Fruit fly (Drosophila melanogaster): Measurements from ENCODE around the gene RhoGAP71E.

Gene RhoGAP71E

dm6 chr3L:15624097-15624496, 35.4 kb downstream of the RhoGAP71E start (continued):
- TF ChIP-seq ro (GFP tag; IDR thresholded peaks at IDR 0.05) (no peak), CG17186 (GFP tag; optimal IDR thresholded peaks at IDR 0.05) (no peak), CG16815 (GFP tag; optimal IDR thresholded peaks at IDR 0.05) (no peak), usp (GFP tag; optimal IDR thresholded peaks at IDR 0.05) (no peak), ssp (GFP tag; IDR thresholded peaks at IDR 0.05) (no peak), CG10209 (GFP tag; optimal IDR thresholded peaks at IDR 0.05) (no peak), ase (GFP tag; IDR thresholded peaks at IDR 0.05) (peak; percentile 50; the same call in 1 of the 3 replicates), CG3726 (GFP tag; IDR thresholded peaks at IDR 0.05) (no peak), CG14965 (GFP tag; optimal IDR thresholded peaks at IDR 0.05; ENCODE audit: borderline replicate concordance) (no peak), Eip74EF (GFP tag; optimal IDR thresholded peaks at IDR 0.05) (no peak), Awh (GFP tag; IDR thresholded peaks at IDR 0.05) (no peak), dmrt99B (tag; optimal IDR thresholded peaks at IDR 0.05) (no peak), zfh1 (GFP tag; IDR thresholded peaks at IDR 0.05) (0 out of 3 replicates have a peak, but pooled peaks have one; percentile 12), hb (GFP tag; IDR thresholded peaks at IDR 0.05; ENCODE audit: partially characterized antibody) (no peak), CG8359 (GFP tag; optimal IDR thresholded peaks at IDR 0.05; ENCODE audit: borderline replicate concordance) (no peak), cg (GFP tag; optimal IDR thresholded peaks at IDR 0.05) (no peak), Hmr (GFP tag; optimal IDR thresholded peaks at IDR 0.05) (no peak), nerfin-2 (GFP tag; IDR thresholded peaks at IDR 0.05; ENCODE audit: partially characterized antibody) (no peak), nerfin-1 (tag; optimal IDR thresholded peaks at IDR 0.05) (peak; percentile 33), yki (optimal IDR thresholded peaks at IDR 0.05) (no peak), fru (optimal IDR thresholded peaks at IDR 0.05) (no peak), E2f2 (GFP tag; IDR thresholded peaks at IDR 0.05) (no peak), kni (GFP tag; optimal IDR thresholded peaks at IDR 0.05) (peak; percentile 18)

- TF ChIP-seq bowl (GFP tag; IDR thresholded peaks at IDR 0.05) (0 out of 2 replicates have a peak, but pooled peaks have one; percentile 16), cg (GFP tag; optimal IDR thresholded peaks at IDR 0.05) (peak; percentile 67), Hey (tag; optimal IDR thresholded peaks at IDR 0.05) (no peak), CG8281 (tag; optimal IDR thresholded peaks at IDR 0.05) (no peak), Drgx (GFP tag; IDR thresholded peaks at IDR 0.05) (0 out of 2 replicates have a peak, but pooled peaks have one; percentile 5), wdn (GFP tag; IDR thresholded peaks at IDR 0.05) (0 out of 2 replicates have a peak, but pooled peaks have one; percentile 19), Adf1 (GFP tag; IDR thresholded peaks at IDR 0.05) (peak; percentile 66), eve (GFP tag; optimal IDR thresholded peaks at IDR 0.05) (no peak), Med (GFP tag) (peak; percentile 60), Neu2 (GFP tag; optimal IDR thresholded peaks at IDR 0.05; ENCODE audit: borderline replicate concordance) (no peak), Trl (optimal IDR thresholded peaks at IDR 0.05) (peak; percentile 65 to 82), Trl (GFP tag; optimal IDR thresholded peaks at IDR 0.05) (no peak), stc (GFP tag; IDR thresholded peaks at IDR 0.05) (no peak), crol (GFP tag; IDR thresholded peaks at IDR 0.05) (peak; percentile 59), chinmo (GFP tag; IDR thresholded peaks at IDR 0.05; ENCODE audit: partially characterized antibody) (peak; percentile 93), HHEX (GFP tag; optimal IDR thresholded peaks at IDR 0.05) (no peak), sens (GFP tag) (peak; percentile 68), rib (GFP tag; IDR thresholded peaks at IDR 0.05) (0 out of 2 replicates have a peak, but pooled peaks have one; percentile 36), unpg (GFP tag; optimal IDR thresholded peaks at IDR 0.05) (no peak), vvl (GFP tag; IDR thresholded peaks at IDR 0.05) (0 out of 2 replicates have a peak, but pooled peaks have one; percentile 31), CG7372 (GFP tag; IDR thresholded peaks at IDR 0.05) (peak; percentile 98)
Measured at dm6 chr3L:15624944-15625610, 36.4 kb downstream of the RhoGAP71E start.

Data from whole organism, embryonic.